Worm (Caenorhabditis elegans) whole organism, L1 larva: ENCODE results near the gene M7.7.

Source experiments
- Y116A8C.19 ChIP-seq: sonication (generic microtip); optimal IDR thresholded peaks from 2 replicates; lab custom pipeline; 2016; ENCODE audit warnings: missing compliant biosample characterization, missing genetic modification characterization, borderline replicate concordance
- alr-1 ChIP-seq: fragments of 200-800 bp; sonication (Bioruptor generic); optimal IDR thresholded peaks from 2 replicates; lab custom pipeline; 2018; ENCODE audit warnings: borderline replicate concordance, mild to moderate bottlenecking, missing genetic modification characterization, missing compliant biosample characterization
- blmp-1 ChIP-seq: fragments of 150-350 bp; optimal IDR thresholded peaks from 2 replicates; lab custom pipeline; 2014; ENCODE audit warnings: missing biosample characterization, missing genetic modification characterization
- ceh-8 ChIP-seq: fragments of 200-800 bp; sonication (Bioruptor generic); optimal IDR thresholded peaks from 2 replicates; lab custom pipeline; 2018; ENCODE audit warnings: mild to moderate bottlenecking, missing genetic modification characterization, moderate library complexity, missing compliant biosample characterization
- ceh-82 ChIP-seq, 3 experiments: fragments of 150-350 bp in 1 of 3; sonication (generic microtip) in 2 of 3; optimal IDR thresholded peaks; 2 replicates each; lab custom pipeline; 2014 to 2017; ENCODE audit warnings: missing biosample characterization in 3 of 3, missing genetic modification characterization in 3 of 3
- ceh-90 ChIP-seq: sonication (generic microtip); optimal IDR thresholded peaks from 2 replicates; lab custom pipeline; 2016; ENCODE audit warnings: missing genetic modification characterization, missing compliant biosample characterization
- dpl-1 ChIP-seq, 3 experiments: fragments of 150-350 bp in 2 of 3; sonication (generic microtip) in 1 of 3; optimal IDR thresholded peaks; 2 replicates each; lab custom pipeline; 2014 to 2017; ENCODE audit warnings: missing biosample characterization in 3 of 3, missing genetic modification characterization in 3 of 3, missing genetic modification reagents in 3 of 3
- dsc-1 ChIP-seq: sonication (generic microtip); optimal IDR thresholded peaks from 2 replicates; lab custom pipeline; 2016; ENCODE audit warnings: mild to moderate bottlenecking, missing genetic modification characterization, missing compliant biosample characterization
- egl-13 ChIP-seq: sonication (generic microtip); optimal IDR thresholded peaks from 2 replicates; lab custom pipeline; 2016; ENCODE audit warnings: missing genotype, missing genetic modification reagents, missing genetic modification characterization, missing compliant biosample characterization
- elt-3 ChIP-seq, 6 experiments: fragments of 150-350 bp in 1 of 6; sonication (generic microtip); optimal IDR thresholded peaks; 2 replicates each; lab custom pipeline; 2017 to 2018; ENCODE audit warnings: missing biosample characterization in 6 of 6, missing genetic modification characterization in 6 of 6, inconsistent platforms in 1 of 6
- ets-5 ChIP-seq: fragments of 200-800 bp; sonication (Bioruptor generic); IDR thresholded peaks from 2 replicates; pipeline ENCODE4 v1.3.6; 2022; ENCODE audit warnings: missing genetic modification characterization, missing compliant biosample characterization
- fkh-10 ChIP-seq: sonication (generic microtip); optimal IDR thresholded peaks from 2 replicates; lab custom pipeline; 2017; ENCODE audit warnings: missing biosample characterization, missing genetic modification reagents, missing genetic modification characterization
- fkh-8 ChIP-seq: sonication (generic microtip); optimal IDR thresholded peaks from 2 replicates; lab custom pipeline; 2016; ENCODE audit warnings: mild to moderate bottlenecking, missing genetic modification characterization, missing compliant biosample characterization
- lin-13 ChIP-seq: fragments of 150-350 bp; optimal IDR thresholded peaks from 2 replicates; lab custom pipeline; 2014; ENCODE audit warnings: missing biosample characterization, missing genetic modification reagents, missing genetic modification characterization
- lin-14 ChIP-seq: fragments of 200-800 bp; sonication (Bioruptor generic); optimal IDR thresholded peaks from 2 replicates; lab custom pipeline; 2018; ENCODE audit warnings: mild to moderate bottlenecking, missing genetic modification characterization, moderate library complexity, missing compliant biosample characterization
- lin-35 ChIP-seq, 2 experiments: fragments of 150-350 bp; optimal IDR thresholded peaks; 2 replicates each; lab custom pipeline; 2014; ENCODE audit warnings: missing biosample characterization in 2 of 2, missing genetic modification characterization in 2 of 2, missing genetic modification reagents in 2 of 2
- lir-3 ChIP-seq: sonication (generic microtip); optimal IDR thresholded peaks from 2 replicates; lab custom pipeline; 2016; ENCODE audit warnings: mild to moderate bottlenecking, missing genetic modification characterization, moderate library complexity, missing compliant biosample characterization; ENCODE audit not compliant: poor library complexity
- lsy-2 ChIP-seq, 2 experiments: fragments of 150-350 bp; optimal IDR thresholded peaks; 2 replicates each; lab custom pipeline; 2014; ENCODE audit warnings: missing biosample characterization in 2 of 2, missing genetic modification characterization in 2 of 2
- mep-1 ChIP-seq: fragments of 150-350 bp; optimal IDR thresholded peaks from 2 replicates; lab custom pipeline; 2014; ENCODE audit warnings: missing biosample characterization, missing genetic modification characterization
- nhr-11 ChIP-seq: fragments of 150-350 bp; optimal IDR thresholded peaks from 2 replicates; lab custom pipeline; 2014; ENCODE audit warnings: missing biosample characterization, missing genetic modification characterization
- nhr-19 ChIP-seq: fragments of 200-800 bp; sonication (Bioruptor generic); conservative IDR thresholded peaks from 2 replicates; pipeline ENCODE4 v1.3.6; 2022; ENCODE audit warnings: missing genetic modification characterization, missing compliant biosample characterization
- nhr-20 ChIP-seq: sonication (generic microtip); optimal IDR thresholded peaks from 2 replicates; lab custom pipeline; 2016; ENCODE audit warnings: mild to moderate bottlenecking, missing genetic modification characterization, missing compliant biosample characterization
- nhr-47 ChIP-seq: sonication (generic microtip); optimal IDR thresholded peaks from 2 replicates; lab custom pipeline; 2016; ENCODE audit warnings: mild to moderate bottlenecking, missing genetic modification characterization, moderate library complexity, missing compliant biosample characterization
- nhr-71 ChIP-seq: sonication (generic microtip); optimal IDR thresholded peaks from 2 replicates; lab custom pipeline; 2016; ENCODE audit warnings: mild to moderate bottlenecking, missing genetic modification characterization, moderate library complexity, missing compliant biosample characterization
- nhr-77 ChIP-seq: fragments of 150-350 bp; optimal IDR thresholded peaks from 2 replicates; lab custom pipeline; 2014; ENCODE audit warnings: missing biosample characterization, missing genetic modification characterization
- nhr-90 ChIP-seq: sonication (generic microtip); optimal IDR thresholded peaks from 2 replicates; lab custom pipeline; 2016; ENCODE audit warnings: mild to moderate bottlenecking, missing genetic modification characterization, missing compliant biosample characterization; ENCODE audit not compliant: poor library complexity
- pqm-1 ChIP-seq: sonication (generic microtip); optimal IDR thresholded peaks from 3 replicates; lab custom pipeline; 2017; ENCODE audit warnings: missing biosample characterization, missing genetic modification characterization
- rnt-1 ChIP-seq: sonication (generic microtip); optimal IDR thresholded peaks from 2 replicates; lab custom pipeline; 2016; ENCODE audit warnings: mild to moderate bottlenecking, missing genetic modification characterization, moderate library complexity, missing compliant biosample characterization
- skn-1 ChIP-seq: fragments of 150-350 bp; optimal IDR thresholded peaks from 2 replicates; lab custom pipeline; 2014; ENCODE audit warnings: missing biosample characterization, missing genetic modification characterization
- snpc-4 ChIP-seq: fragments of 150-350 bp; optimal IDR thresholded peaks from 2 replicates; lab custom pipeline; 2014; ENCODE audit warnings: missing biosample characterization, missing genetic modification characterization
- snu-23 ChIP-seq: sonication (generic microtip); optimal IDR thresholded peaks from 2 replicates; lab custom pipeline; 2016; ENCODE audit warnings: missing genetic modification characterization, missing compliant biosample characterization
- swsn-7 ChIP-seq: sonication (generic microtip); optimal IDR thresholded peaks from 2 replicates; lab custom pipeline; 2016; ENCODE audit warnings: missing genetic modification characterization, missing compliant biosample characterization
- tbx-2 ChIP-seq: sonication (generic microtip); optimal IDR thresholded peaks from 2 replicates; lab custom pipeline; 2016; ENCODE audit warnings: missing genetic modification characterization, missing compliant biosample characterization
- unc-86 ChIP-seq: sonication (generic microtip); optimal IDR thresholded peaks from 2 replicates; lab custom pipeline; 2016; ENCODE audit warnings: missing genetic modification characterization, missing compliant biosample characterization
- xbp-1 ChIP-seq: sonication (generic microtip); optimal IDR thresholded peaks from 2 replicates; lab custom pipeline; 2016; ENCODE audit warnings: missing genetic modification characterization, missing compliant biosample characterization
- zag-1 ChIP-seq: fragments of 150-350 bp; optimal IDR thresholded peaks from 2 replicates; lab custom pipeline; 2014; ENCODE audit warnings: missing biosample characterization, missing genetic modification characterization

M7.7 gene

ce11 chrIV:11083609-11084008 lies 6.0 kb upstream of the M7.7 start, which contains the start of gene klc-1:
Gene klc-1, plus strand, starts transcription at chrIV:11083735.
- TF ChIP-seq lsy-2 (tag; optimal IDR thresholded peaks at IDR 0.05; lab: Kevin White, UChicago) (peak; percentile 40 to 69), egl-13 (tag; lab: Kevin White, UChicago) (no peak), dpl-1 (GFP tag; optimal IDR thresholded peaks at IDR 0.05; lab: Kevin White, UChicago) (peak in 1 of 3 experiments; percentile 2)

ce11 chrIV:11092502-11093080 lies 3.0 kb downstream of the M7.7 start, which contains the start of gene bcc-1:
Gene bcc-1, minus strand, starts transcription at chrIV:11092552.
- TF ChIP-seq nhr-71 (tag; lab: Kevin White, UChicago) = peak; percentile 31
- TF ChIP-seq skn-1 (tag; lab: Kevin White, UChicago) = no peak
- TF ChIP-seq elt-3 (tag; optimal IDR thresholded peaks at IDR 0.05; lab: Kevin White, UChicago) = peak in 5 of 6 experiments; percentile 31 to 95 (median 81)
- no peak for TF ChIP-seq snpc-4 (tag; lab: Kevin White, UChicago)
- no peak for TF ChIP-seq alr-1
- TF ChIP-seq nhr-20 (tag; lab: Kevin White, UChicago) = peak; percentile 51
- peak in 1 of 2 experiments; percentile 37 for TF ChIP-seq lsy-2 (tag; optimal IDR thresholded peaks at IDR 0.05; lab: Kevin White, UChicago)
- TF ChIP-seq blmp-1 (tag; lab: Kevin White, UChicago) = peak; percentile 54
- peak in 1 of 2 experiments; percentile 34 for TF ChIP-seq lin-35 (GFP tag; optimal IDR thresholded peaks at IDR 0.05; lab: Kevin White, UChicago)
- no peak for TF ChIP-seq tbx-2 (tag; lab: Kevin White, UChicago)
- TF ChIP-seq lir-3 (tag; lab: Kevin White, UChicago) = no peak
- no peak for TF ChIP-seq lin-13 (GFP tag; lab: Kevin White, UChicago)
- TF ChIP-seq snu-23 (GFP tag; lab: Kevin White, UChicago) = peak; percentile 32
- TF ChIP-seq nhr-90 (tag; lab: Kevin White, UChicago) = peak; percentile 12

- TF ChIP-seq rnt-1 (tag; lab: Kevin White, UChicago) = no peak
- TF ChIP-seq ets-5 (GFP tag; lab: Robert Waterston, UW) = no peak
- no peak for TF ChIP-seq snpc-4 (tag; lab: Kevin White, UChicago)
- no peak for TF ChIP-seq ceh-8 (GFP tag; lab: Kevin White, UChicago)
- TF ChIP-seq fkh-8 (tag; lab: Kevin White, UChicago) = no peak
- no peak for TF ChIP-seq Y116A8C.19
- TF ChIP-seq ceh-90 = no peak
Observed at ce11 chrIV:11094052-11094451, 4.4 kb downstream of the M7.7 start.

- TF ChIP-seq zag-1 (tag; lab: Kevin White, UChicago) = peak; percentile 88
- peak; percentile 18 for TF ChIP-seq nhr-47 (tag; lab: Kevin White, UChicago)
- TF ChIP-seq egl-13 (tag; lab: Kevin White, UChicago) = no peak
- TF ChIP-seq unc-86 (tag; lab: Kevin White, UChicago) = peak; percentile 41
- no peak for TF ChIP-seq nhr-77 (tag; lab: Kevin White, UChicago)
- peak; percentile 78 for TF ChIP-seq fkh-10 (GFP tag; lab: Kevin White, UChicago)
- no peak for TF ChIP-seq elt-3 (tag; optimal IDR thresholded peaks at IDR 0.05; lab: Kevin White, UChicago)
- peak; percentile 79 for TF ChIP-seq lin-14
Observed at ce11 chrIV:11094974-11095373, 5.3 kb downstream of the M7.7 start, which contains the start of gene M7.8. Gene M7.8, minus strand, starts transcription at chrIV:11095085.

- TF ChIP-seq rnt-1 (tag; lab: Kevin White, UChicago) (peak; percentile 41), pqm-1 (tag; lab: Kevin White, UChicago) (no peak), egl-13 (tag; lab: Kevin White, UChicago) (no peak), ceh-82 (tag; optimal IDR thresholded peaks at IDR 0.05; lab: Kevin White, UChicago) (peak in 1 of 3 experiments; percentile 7), mep-1 (tag; lab: Kevin White, UChicago) (peak; percentile 10), nhr-71 (tag; lab: Kevin White, UChicago) (peak; percentile 69), dsc-1 (tag; lab: Kevin White, UChicago) (peak; percentile 54), nhr-11 (tag; lab: Kevin White, UChicago) (no peak), lsy-2 (tag; optimal IDR thresholded peaks at IDR 0.05; lab: Kevin White, UChicago) (peak in 1 of 2 experiments; percentile 12), snu-23 (GFP tag; lab: Kevin White, UChicago) (peak; percentile 37), nhr-19 (GFP tag; lab: Robert Waterston, UW) (peak; percentile 53), xbp-1 (tag; lab: Kevin White, UChicago) (peak; percentile 1), nhr-47 (tag; lab: Kevin White, UChicago) (peak; percentile 34), fkh-10 (GFP tag; lab: Kevin White, UChicago) (no peak), dpl-1 (GFP tag; optimal IDR thresholded peaks at IDR 0.05; lab: Kevin White, UChicago) (no peak), nhr-20 (tag; lab: Kevin White, UChicago) (peak; percentile 47), swsn-7 (tag; lab: Kevin White, UChicago) (peak; percentile 20), fkh-8 (tag; lab: Kevin White, UChicago) (peak; percentile 48), lin-14 (peak; percentile 63)
Observed at ce11 chrIV:11097795-11098194, 8.2 kb downstream of the M7.7 start, which contains the start of gene M7.12. Gene M7.12, minus strand, starts transcription at chrIV:11097982.
